Worm (Caenorhabditis elegans) whole organism, L4 larva: Measurements from ENCODE around the gene F38B6.8.
A peak's percentile ranks its signal among the peaks of the same experiment; 100 is the strongest.

Experiments
- Y48G9A.11 ChIP-seq: fragments of 200-800 bp; sonication (Bioruptor generic); IDR thresholded peaks from 2 replicates; pipeline ENCODE4 v1.3.6; 2022; ENCODE audit warnings: missing genetic modification reagents, missing genetic modification characterization, missing compliant biosample characterization
- aha-1 ChIP-seq: fragments of 150-350 bp; peaks from one replicate; lab custom pipeline; 2014; ENCODE audit warnings: missing biosample characterization, missing genetic modification characterization
- ama-1 ChIP-seq: fragments of 150-350 bp; optimal IDR thresholded peaks from 2 replicates; lab custom pipeline; 2014; ENCODE audit warnings: inconsistent platforms, mixed read lengths
- attf-4 ChIP-seq: sonication (generic microtip); optimal IDR thresholded peaks from 3 replicates; lab custom pipeline; 2017; ENCODE audit warnings: missing biosample characterization, missing genetic modification characterization
- ceh-20 ChIP-seq: fragments of 200-800 bp; sonication (Bioruptor generic); IDR thresholded peaks from 2 replicates; pipeline ENCODE4 v1.3.6; 2022; ENCODE audit warnings: missing genetic modification reagents, missing genetic modification characterization, missing compliant biosample characterization
- ceh-28 ChIP-seq: fragments of 150-350 bp; optimal IDR thresholded peaks from 2 replicates; lab custom pipeline; 2014; ENCODE audit warnings: missing biosample characterization, missing genetic modification reagents, missing genetic modification characterization
- ceh-62 ChIP-seq: sonication (generic microtip); optimal IDR thresholded peaks from 2 replicates; lab custom pipeline; 2017; ENCODE audit warnings: missing biosample characterization, missing genetic modification characterization
- ceh-82 ChIP-seq: sonication (generic microtip); optimal IDR thresholded peaks from 2 replicates; lab custom pipeline; 2017; ENCODE audit warnings: missing biosample characterization, missing genetic modification characterization
- cey-2 ChIP-seq: sonication (generic microtip); optimal IDR thresholded peaks from 3 replicates; lab custom pipeline; 2017; ENCODE audit warnings: missing genetic modification characterization, mild to moderate bottlenecking, missing compliant biosample characterization, antibody characterized with exemption, borderline replicate concordance; ENCODE audit not compliant: insufficient read depth
- ctbp-1 ChIP-seq: fragments of 200-800 bp; sonication (Bioruptor generic); IDR thresholded peaks from 2 replicates; pipeline ENCODE4 v1.3.6; 2022; ENCODE audit warnings: missing genetic modification reagents, missing genetic modification characterization, missing compliant biosample characterization
- daf-19 ChIP-seq: fragments of 200-800 bp; sonication (Bioruptor generic); conservative IDR thresholded peaks from 2 replicates; pipeline ENCODE4 v1.3.6; 2022; ENCODE audit warnings: missing genetic modification characterization, missing compliant biosample characterization
- daf-8 ChIP-seq: fragments of 200-800 bp; sonication (Bioruptor generic); IDR thresholded peaks from 2 replicates; pipeline ENCODE4 v1.3.6; 2022; ENCODE audit warnings: missing genetic modification characterization, missing compliant biosample characterization
- dmd-6 ChIP-seq: fragments of 200-800 bp; sonication (Bioruptor generic); IDR thresholded peaks from 2 replicates; pipeline ENCODE4 v1.3.6; 2022; ENCODE audit warnings: missing genetic modification reagents, missing genetic modification characterization, missing compliant biosample characterization
- dmd-8 ChIP-seq: fragments of 200-800 bp; sonication (Bioruptor generic); IDR thresholded peaks from 2 replicates; pipeline ENCODE4 v1.3.6; 2022; ENCODE audit warnings: missing genetic modification characterization, missing compliant biosample characterization
- duxl-1 ChIP-seq: sonication (generic microtip); optimal IDR thresholded peaks from 2 replicates; lab custom pipeline; 2016; ENCODE audit warnings: mild to moderate bottlenecking, missing genetic modification characterization, moderate library complexity, missing compliant biosample characterization; ENCODE audit not compliant: poor library complexity
- dve-1 ChIP-seq: sonication (generic microtip); optimal IDR thresholded peaks from 2 replicates; lab custom pipeline; 2017; ENCODE audit warnings: antibody characterized with exemption, mild to moderate bottlenecking, missing genetic modification characterization, missing compliant biosample characterization; ENCODE audit not compliant: insufficient read depth
- hlh-11 ChIP-seq: fragments of 200-800 bp; sonication (Bioruptor generic); optimal IDR thresholded peaks from 2 replicates; lab custom pipeline; 2018; ENCODE audit warnings: mild to moderate bottlenecking, missing genetic modification characterization, missing compliant biosample characterization
- lin-38 ChIP-seq: fragments of 200-800 bp; sonication (Bioruptor generic); IDR thresholded peaks from 2 replicates; pipeline ENCODE4 v1.3.6; 2022; ENCODE audit warnings: missing genetic modification reagents, missing genetic modification characterization, missing compliant biosample characterization
- lir-3 ChIP-seq: sonication (generic microtip); optimal IDR thresholded peaks from 2 replicates; lab custom pipeline; 2016; ENCODE audit warnings: mild to moderate bottlenecking, missing genetic modification characterization, missing compliant biosample characterization
- madf-9 ChIP-seq: fragments of 200-800 bp; sonication (Bioruptor generic); conservative IDR thresholded peaks from 2 replicates; pipeline ENCODE4 v1.3.6; 2022; ENCODE audit warnings: missing genetic modification reagents, missing genetic modification characterization, missing compliant biosample characterization
- mdt-29 ChIP-seq: fragments of 200-800 bp; sonication (Bioruptor generic); IDR thresholded peaks from 2 replicates; pipeline ENCODE4 v1.3.6; 2022; ENCODE audit warnings: missing genetic modification reagents, missing genetic modification characterization, missing compliant biosample characterization
- mep-1 ChIP-seq: fragments of 150-350 bp; sonication (generic microtip); optimal IDR thresholded peaks from 3 replicates; lab custom pipeline; 2014; ENCODE audit warnings: missing biosample characterization, missing genetic modification characterization
- mxl-2 ChIP-seq: fragments of 200-800 bp; sonication (Bioruptor generic); conservative IDR thresholded peaks from 2 replicates; pipeline ENCODE4 v1.3.6; 2022; ENCODE audit warnings: missing genetic modification reagents, missing genetic modification characterization, missing compliant biosample characterization
- nhr-11 ChIP-seq: fragments of 150-350 bp; optimal IDR thresholded peaks from 2 replicates; lab custom pipeline; 2014; ENCODE audit warnings: missing biosample characterization, missing genetic modification characterization
- nhr-6 ChIP-seq: fragments of 150-350 bp; optimal IDR thresholded peaks from 2 replicates; lab custom pipeline; 2014; ENCODE audit warnings: missing biosample characterization, missing genetic modification characterization
- nhr-77 ChIP-seq: fragments of 150-350 bp; optimal IDR thresholded peaks from 2 replicates; lab custom pipeline; 2014; ENCODE audit warnings: missing biosample characterization, missing genetic modification characterization
- pqm-1 ChIP-seq: sonication (generic microtip); optimal IDR thresholded peaks from 2 replicates; lab custom pipeline; 2017; ENCODE audit warnings: missing biosample characterization, missing genetic modification characterization
- set-16 ChIP-seq: fragments of 200-800 bp; sonication (Bioruptor generic); IDR thresholded peaks from 2 replicates; pipeline ENCODE4 v1.3.6; 2022; ENCODE audit warnings: missing genetic modification reagents, missing genetic modification characterization, missing compliant biosample characterization
- snpc-4 ChIP-seq: fragments of 150-350 bp; optimal IDR thresholded peaks from 2 replicates; lab custom pipeline; 2014; ENCODE audit warnings: missing biosample characterization, missing genetic modification characterization
- tra-1 ChIP-seq: fragments of 200-800 bp; sonication (Bioruptor generic); IDR thresholded peaks from 2 replicates; pipeline ENCODE4 v1.3.6; 2022; ENCODE audit warnings: missing genetic modification reagents, missing genetic modification characterization, missing compliant biosample characterization
- unc-62 ChIP-seq, 3 experiments: fragments of 150-350 bp in 1 of 3; sonication (generic microtip); optimal IDR thresholded peaks in 2 of 3; peaks in 1 of 3; 1 replicate in 1 of 3; 2 replicates in 2 of 3; lab custom pipeline; 2014 to 2017; ENCODE audit warnings: missing biosample characterization in 3 of 3, missing genetic modification characterization in 3 of 3, missing genetic modification reagents in 3 of 3, missing genotype in 1 of 3
- zag-1 ChIP-seq: fragments of 150-350 bp; optimal IDR thresholded peaks from 2 replicates; lab custom pipeline; 2014; ENCODE audit warnings: missing biosample characterization, missing genetic modification characterization
- zfp-3 ChIP-seq: fragments of 200-800 bp; sonication (Bioruptor generic); conservative IDR thresholded peaks from 2 replicates; pipeline ENCODE4 v1.3.6; 2022; ENCODE audit warnings: missing genetic modification reagents, missing genetic modification characterization, missing compliant biosample characterization
- zip-11 ChIP-seq: fragments of 200-800 bp; sonication (Bioruptor generic); IDR thresholded peaks from 2 replicates; pipeline ENCODE4 v1.3.6; 2022; ENCODE audit warnings: missing genetic modification characterization, missing compliant biosample characterization

F38B6.8 gene

DNA sequence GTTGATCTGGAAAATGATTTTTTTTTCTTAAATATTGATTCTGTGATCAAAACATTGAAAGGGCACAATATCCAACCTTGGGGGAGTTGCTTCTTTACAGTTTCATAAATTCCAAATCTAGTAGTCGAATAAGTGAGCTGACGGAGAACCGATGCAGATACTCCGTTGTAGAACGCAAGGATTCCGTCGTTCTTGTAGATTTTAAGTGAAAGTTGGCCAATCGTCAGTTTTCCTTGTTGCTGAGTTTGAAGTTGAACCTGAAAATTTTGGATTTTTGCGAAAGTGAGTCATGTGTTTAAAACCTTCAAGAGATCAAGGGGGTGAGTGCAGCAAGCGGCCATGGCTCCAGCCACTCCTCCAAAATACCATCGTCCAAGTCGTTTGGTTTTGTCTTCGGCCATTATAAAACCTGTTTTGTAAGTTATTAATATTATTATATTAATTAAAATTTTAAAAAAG, 42.7 kb upstream of the F38B6.8 start, which contains the start of gene slc-25A10:
Gene slc-25A10, minus strand, starts transcription at position 409 of the 459 bp plus-strand sequence.
- 0 out of 2 replicates have a peak, but pooled peaks have one; percentile 40 for TF ChIP-seq ceh-20
- 0 out of 2 replicates have a peak, but pooled peaks have one; percentile 10 for TF ChIP-seq lin-38 (GFP tag; lab: Robert Waterston, UW)
- TF ChIP-seq duxl-1 (tag; lab: Kevin White, UChicago): peak; percentile 10
- peak; percentile 74 for TF ChIP-seq ama-1 (lab: Kevin White, UChicago)
- no peak for TF ChIP-seq zfp-3
- no peak for TF ChIP-seq mep-1 (tag; lab: Kevin White, UChicago)
- TF ChIP-seq dve-1 (tag; lab: Kevin White, UChicago): no peak
- TF ChIP-seq set-16 (GFP tag; lab: Robert Waterston, UW): no peak
- peak; percentile 32 for TF ChIP-seq aha-1 (tag; lab: Kevin White, UChicago)
- TF ChIP-seq cey-2 (tag; lab: Kevin White, UChicago): no peak
- TF ChIP-seq Y48G9A.11 (GFP tag; lab: Robert Waterston, UW): no peak
- no peak for TF ChIP-seq ceh-62 (tag; lab: Kevin White, UChicago)
- TF ChIP-seq ceh-28 (tag; lab: Kevin White, UChicago): no peak

DNA sequence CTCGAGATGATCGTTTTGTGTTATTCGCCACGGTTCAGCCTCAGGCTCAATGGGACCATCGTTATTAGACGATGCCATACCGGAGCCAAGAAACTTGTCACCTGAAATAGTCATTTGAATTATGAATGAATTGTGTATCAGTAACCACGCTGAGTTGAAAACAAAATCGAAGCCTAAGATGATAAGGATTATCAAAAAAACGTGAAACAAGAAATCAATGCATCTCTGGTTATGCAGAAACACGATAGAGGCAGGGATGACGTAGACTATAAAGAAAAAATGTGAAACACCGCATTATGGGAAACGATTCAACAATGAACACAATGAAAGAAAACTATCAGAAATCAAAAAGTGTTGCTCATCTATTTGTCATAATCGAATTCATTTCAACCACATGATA, 40.4 kb upstream of the F38B6.8 start, which contains the start of gene smf-1:
Gene smf-1, minus strand, starts transcription at position 101 of the 400 bp plus-strand sequence.
- TF ChIP-seq tra-1 (GFP tag; lab: Robert Waterston, UW) (no peak), dve-1 (tag; lab: Kevin White, UChicago) (peak; percentile 27), attf-4 (tag; lab: Kevin White, UChicago) (no peak), unc-62 (GFP tag; optimal IDR thresholded peaks at IDR 0.05 in 1 of 2; lab: Kevin White, UChicago) (peak in 1 of 2 experiments; percentile 34), unc-62 (tag; optimal IDR thresholded peaks at IDR 0.05; lab: Kevin White, UChicago) (no peak), hlh-11 (tag; lab: Kevin White, UChicago) (no peak)

DNA sequence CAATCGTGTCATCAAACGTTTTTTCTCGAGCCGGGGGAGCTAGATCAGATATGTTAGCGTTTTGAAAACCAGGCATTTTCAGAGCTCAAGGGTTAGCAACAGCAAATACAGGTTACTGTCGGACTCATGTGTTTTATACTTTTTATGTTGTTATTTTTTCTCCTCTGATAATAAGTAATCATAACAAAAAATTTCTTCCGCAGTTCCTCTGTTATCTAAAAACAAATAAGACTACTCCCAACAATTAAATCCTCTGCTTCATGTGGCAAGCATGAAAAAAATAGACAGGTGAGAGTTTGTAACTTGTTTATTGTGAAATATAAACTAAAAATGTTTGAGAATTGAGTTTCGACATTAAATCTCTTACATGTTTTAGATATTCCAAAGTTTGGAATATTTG, 36.0 kb upstream of the F38B6.8 start, which contains the start of gene smf-2:
Gene smf-2, minus strand, starts transcription at position 101 of the 400 bp plus-strand sequence.
- TF ChIP-seq dmd-6 (GFP tag; lab: Robert Waterston, UW) (no peak), ceh-82 (tag; lab: Kevin White, UChicago) (no peak), lir-3 (tag; lab: Kevin White, UChicago) (no peak), pqm-1 (tag; lab: Kevin White, UChicago) (no peak), unc-62 (GFP tag; optimal IDR thresholded peaks at IDR 0.05 in 1 of 2; lab: Kevin White, UChicago) (no peak), unc-62 (tag; optimal IDR thresholded peaks at IDR 0.05; lab: Kevin White, UChicago) (no peak), nhr-77 (tag; lab: Kevin White, UChicago) (no peak), cey-2 (tag; lab: Kevin White, UChicago) (no peak), mxl-2 (GFP tag; lab: Robert Waterston, UW) (no peak), nhr-11 (tag; lab: Kevin White, UChicago) (no peak), madf-9 (GFP tag; lab: Robert Waterston, UW) (no peak), dmd-8 (GFP tag; lab: Robert Waterston, UW) (no peak), nhr-6 (tag; lab: Kevin White, UChicago) (no peak), zag-1 (no peak), zip-11 (GFP tag; lab: Robert Waterston, UW) (no peak), ctbp-1 (GFP tag; lab: Robert Waterston, UW) (no peak), mdt-29 (GFP tag; lab: Robert Waterston, UW) (no peak), snpc-4 (tag; lab: Kevin White, UChicago) (no peak), daf-8 (no peak)

DNA sequence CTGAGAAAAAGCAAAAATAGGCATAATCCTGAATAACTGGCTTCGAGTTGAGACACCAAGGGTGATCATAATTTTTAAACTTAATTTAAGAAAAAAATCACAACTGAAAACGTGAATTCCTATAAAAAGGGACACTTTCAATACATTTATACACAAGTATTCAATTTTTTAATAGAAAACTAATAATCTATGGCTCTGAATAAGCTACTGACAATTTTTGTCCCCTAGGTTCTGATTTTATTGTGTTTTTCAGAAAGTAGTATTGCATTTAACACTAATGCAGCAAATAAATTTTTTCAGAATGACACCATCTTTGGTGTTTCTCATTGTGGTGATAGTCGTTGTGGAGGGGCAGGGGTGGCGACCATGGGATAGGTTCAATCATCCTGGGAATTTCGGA, 30.7 kb upstream of the F38B6.8 start, which contains the start of gene nas-11:
Gene nas-11, plus strand, starts transcription at position 301 of the 400 bp plus-strand sequence.
- TF ChIP-seq aha-1 (tag; lab: Kevin White, UChicago) (peak; percentile 9), daf-19 (GFP tag; lab: Robert Waterston, UW) (no peak)
